Fruit fly (Drosophila melanogaster) whole organism, adult: Measurements from ENCODE around the gene CG8003.

Source experiments
- CG11617 ChIP-seq: fragments of 200-800 bp; sonication (Bioruptor generic); optimal IDR thresholded peaks from 2 replicates; lab custom pipeline; 2017; ENCODE audit warnings: mild to moderate bottlenecking, missing biosample characterization, missing genetic modification reagents, missing genetic modification characterization
- CG12768 ChIP-seq: fragments of 200-800 bp; sonication (Bioruptor generic); optimal IDR thresholded peaks from 2 replicates; lab custom pipeline; 2017; ENCODE audit warnings: missing biosample characterization, missing genetic modification characterization, mild to moderate bottlenecking, moderate library complexity, missing genetic modification reagents
- CG14711 ChIP-seq: fragments of 200-800 bp; sonication (Bioruptor generic); optimal IDR thresholded peaks from 2 replicates; lab custom pipeline; 2018; ENCODE audit warnings: missing biosample characterization, mild to moderate bottlenecking, missing genetic modification characterization, moderate library complexity
- CG1620 ChIP-seq: fragments of 200-800 bp; sonication (Bioruptor generic); optimal IDR thresholded peaks from 2 replicates; lab custom pipeline; 2016; ENCODE audit warnings: missing biosample characterization, missing genetic modification characterization
- CG33017 ChIP-seq: fragments of 200-800 bp; sonication (Bioruptor generic); optimal IDR thresholded peaks from 2 replicates; lab custom pipeline; 2018; ENCODE audit warnings: missing biosample characterization, mild to moderate bottlenecking, missing genetic modification characterization, moderate library complexity
- CG5204 ChIP-seq: fragments of 200-800 bp; sonication (Bioruptor generic); optimal IDR thresholded peaks from 2 replicates; lab custom pipeline; 2016; ENCODE audit warnings: missing biosample characterization, missing genetic modification characterization
- CG7045 ChIP-seq: fragments of 200-800 bp; sonication (Bioruptor generic); optimal IDR thresholded peaks from 2 replicates; lab custom pipeline; 2017; ENCODE audit warnings: missing biosample characterization, mild to moderate bottlenecking, missing genetic modification characterization
- CG7101 ChIP-seq: fragments of 200-800 bp; sonication (Bioruptor generic); optimal IDR thresholded peaks from 2 replicates; lab custom pipeline; 2018; ENCODE audit warnings: missing biosample characterization, mild to moderate bottlenecking, missing genetic modification characterization, moderate library complexity
- Clk ChIP-seq: fragments of 200-800 bp; sonication (Bioruptor generic); optimal IDR thresholded peaks from 2 replicates; lab custom pipeline; 2017; ENCODE audit warnings: missing biosample characterization, missing genetic modification characterization
- Crg-1 ChIP-seq: fragments of 200-800 bp; sonication (Bioruptor generic); optimal IDR thresholded peaks from 2 replicates; lab custom pipeline; 2016; ENCODE audit warnings: missing biosample characterization, missing genetic modification characterization
- Hr96 ChIP-seq: fragments of 200-800 bp; sonication (Bioruptor generic); optimal IDR thresholded peaks from 2 replicates; lab custom pipeline; 2016; ENCODE audit warnings: missing biosample characterization, missing genetic modification characterization
- Mnt ChIP-seq: fragments of 200-800 bp; sonication (Bioruptor generic); optimal IDR thresholded peaks from 2 replicates; lab custom pipeline; 2016; ENCODE audit warnings: missing biosample characterization, mild to moderate bottlenecking, missing genetic modification characterization
- bab1 ChIP-seq: fragments of 200-800 bp; sonication (Bioruptor generic); optimal IDR thresholded peaks from 3 replicates; lab custom pipeline; 2019; ENCODE audit warnings: missing biosample characterization, mild to moderate bottlenecking, missing genetic modification characterization, moderate library complexity
- cic ChIP-seq: fragments of 200-800 bp; sonication (Bioruptor generic); optimal IDR thresholded peaks from 2 replicates; lab custom pipeline; 2017; ENCODE audit warnings: missing biosample characterization, mild to moderate bottlenecking, missing genetic modification characterization, moderate library complexity
- cnc ChIP-seq, 2 experiments: fragments of >200 bp; optimal IDR thresholded peaks; 2 replicates each; lab custom pipeline; 2017
- kay ChIP-seq: fragments of 200-800 bp; sonication (Bioruptor generic); peaks from one replicate; lab custom pipeline; 2016; ENCODE audit warnings: missing biosample characterization, missing genetic modification characterization, borderline replicate concordance
- ovo ChIP-seq: fragments of 200-800 bp; sonication (Bioruptor generic); optimal IDR thresholded peaks from 2 replicates; lab custom pipeline; 2016; ENCODE audit warnings: missing biosample characterization, missing genetic modification characterization
- pad ChIP-seq: fragments of 200-800 bp; sonication (Bioruptor generic); optimal IDR thresholded peaks from 3 replicates; lab custom pipeline; 2017; ENCODE audit warnings: missing biosample characterization, missing genetic modification characterization, mild to moderate bottlenecking, moderate library complexity, missing genetic modification reagents
- tj ChIP-seq: fragments of 200-800 bp; sonication (Bioruptor generic); optimal IDR thresholded peaks from 3 replicates; lab custom pipeline; 2017; ENCODE audit warnings: missing biosample characterization, mild to moderate bottlenecking, missing genetic modification characterization, moderate library complexity
- toe ChIP-seq: fragments of 200-800 bp; sonication (Bioruptor generic); optimal IDR thresholded peaks from 2 replicates; lab custom pipeline; 2016; ENCODE audit warnings: missing biosample characterization, missing genetic modification characterization

The CG8003 gene

dm6 chr3L:10629969-10630368, 31.3 kb upstream of the CG8003 start, which contains the start of gene CG42536:
TSS of gene CG42536 (minus strand) at chr3L:10630069.
- no peak for TF ChIP-seq Clk (GFP tag; lab: Kevin White, UChicago)
- no peak for TF ChIP-seq Mnt (GFP tag; lab: Kevin White, UChicago)
- TF ChIP-seq kay: peak; percentile 16
- no peak for TF ChIP-seq toe (GFP tag; lab: Kevin White, UChicago)
- no peak for TF ChIP-seq CG33017

dm6 chr3L:10630885-10631359, 30.4 kb upstream of the CG8003 start, which contains the start of the genes CG42535, CG34001 and hay:
TSS of gene CG42535 (minus strand) at chr3L:10630935.
TSS of gene CG34001 (plus strand) at chr3L:10631079.
TSS of gene hay (plus strand) at chr3L:10631079.
- TF ChIP-seq CG33017 (no peak), CG7045 (GFP tag; lab: Kevin White, UChicago) (no peak), CG11617 (no peak), Crg-1 (GFP tag; lab: Kevin White, UChicago) (no peak), toe (GFP tag; lab: Kevin White, UChicago) (no peak), CG7101 (tag; lab: Kevin White, UChicago) (peak; percentile 11), kay (no peak), CG5204 (GFP tag; lab: Kevin White, UChicago) (no peak), pad (GFP tag; lab: Kevin White, UChicago) (peak; percentile 16), CG1620 (GFP tag; lab: Kevin White, UChicago) (no peak), Clk (GFP tag; lab: Kevin White, UChicago) (no peak), cic (GFP tag; lab: Kevin White, UChicago) (no peak), bab1 (GFP tag; lab: Kevin White, UChicago) (peak; percentile 24), CG14711 (peak; percentile 4), tj (no peak), Mnt (GFP tag; lab: Kevin White, UChicago) (no peak), Hr96 (peak; percentile 1)

DNA sequence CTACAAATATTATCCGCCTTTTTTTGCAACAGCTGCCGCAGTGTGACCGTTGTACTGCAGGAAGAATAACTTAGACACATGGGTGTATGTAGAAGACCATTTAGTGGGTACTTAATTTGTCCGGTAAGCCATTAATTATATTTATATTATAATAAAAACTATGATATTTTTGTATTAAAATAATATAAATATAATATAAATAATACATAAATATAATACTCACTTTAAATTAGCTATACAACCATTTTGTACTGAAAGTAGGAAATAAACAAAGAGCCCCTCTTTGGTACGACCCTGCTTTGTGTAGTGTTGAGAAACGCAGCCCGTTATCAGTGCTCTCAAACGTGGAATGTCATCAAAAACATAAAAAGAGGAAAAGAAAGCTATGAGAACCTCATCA, 23.5 kb upstream of the CG8003 start, which contains the start of gene Cnep1r2:
Gene Cnep1r2 (plus strand): TSS at position 328 of the 400 bp plus-strand sequence.
- TF ChIP-seq toe (GFP tag; lab: Kevin White, UChicago) (peak; percentile 89), CG14711 (peak; percentile 93), CG1620 (GFP tag; lab: Kevin White, UChicago) (peak; percentile 81), Clk (GFP tag; lab: Kevin White, UChicago) (peak; percentile 84), Mnt (GFP tag; lab: Kevin White, UChicago) (peak; percentile 77), CG12768 (GFP tag; lab: Kevin White, UChicago) (peak; percentile 95), kay (peak; percentile 39), tj (peak; percentile 80), CG11617 (peak; percentile 95), cnc (optimal IDR thresholded peaks at IDR 0.05; lab: Kevin White, UChicago) (no peak), Crg-1 (GFP tag; lab: Kevin White, UChicago) (peak; percentile 91), CG7045 (GFP tag; lab: Kevin White, UChicago) (peak; percentile 97), CG33017 (peak; percentile 97), cic (GFP tag; lab: Kevin White, UChicago) (peak; percentile 81), CG7101 (tag; lab: Kevin White, UChicago) (peak; percentile 98), Hr96 (no peak), ovo (peak; percentile 96), bab1 (GFP tag; lab: Kevin White, UChicago) (peak; percentile 91), pad (GFP tag; lab: Kevin White, UChicago) (peak; percentile 90), CG5204 (GFP tag; lab: Kevin White, UChicago) (no peak)

dm6 chr3L:10639440-10639839, 21.8 kb upstream of the CG8003 start, which contains the start of gene CG18628:
TSS of gene CG18628 (plus strand) at chr3L:10639740.
- TF ChIP-seq bab1 (GFP tag; lab: Kevin White, UChicago): no peak
- TF ChIP-seq CG5204 (GFP tag; lab: Kevin White, UChicago): no peak
- TF ChIP-seq kay: no peak
- TF ChIP-seq Hr96: no peak
- TF ChIP-seq CG7045 (GFP tag; lab: Kevin White, UChicago): no peak

DNA sequence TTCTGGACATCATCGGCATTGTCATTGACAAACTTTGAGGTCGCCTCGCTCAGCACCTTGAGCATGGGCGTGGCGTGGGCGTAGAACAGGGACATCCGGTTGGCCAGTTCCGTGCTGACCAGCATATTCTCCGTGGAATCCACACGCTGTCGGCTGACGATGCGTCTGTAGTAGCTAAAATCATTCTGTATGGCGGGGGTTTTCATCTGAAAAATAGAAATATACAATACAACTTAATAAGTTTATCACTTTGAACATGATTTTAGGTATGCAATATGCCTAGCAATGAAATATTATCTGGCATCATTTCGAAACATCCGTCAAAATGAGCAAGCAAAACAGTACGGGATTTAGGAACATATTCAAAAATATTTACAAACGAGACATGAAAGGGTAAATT, 19.7 kb upstream of the CG8003 start, which contains the start of gene CG14154:
Gene CG14154 (plus strand): TSS at position 301 of the 400 bp plus-strand sequence.
- TF ChIP-seq ovo: no peak
- no peak for TF ChIP-seq CG7045 (GFP tag; lab: Kevin White, UChicago)
- no peak for TF ChIP-seq CG11617
- TF ChIP-seq cic (GFP tag; lab: Kevin White, UChicago): no peak
- TF ChIP-seq kay: no peak
- no peak for TF ChIP-seq pad (GFP tag; lab: Kevin White, UChicago)
- no peak for TF ChIP-seq CG12768 (GFP tag; lab: Kevin White, UChicago)
- TF ChIP-seq Crg-1 (GFP tag; lab: Kevin White, UChicago): no peak
- TF ChIP-seq CG5204 (GFP tag; lab: Kevin White, UChicago): no peak
- no peak for TF ChIP-seq Clk (GFP tag; lab: Kevin White, UChicago)
- no peak for TF ChIP-seq toe (GFP tag; lab: Kevin White, UChicago)
- no peak for TF ChIP-seq bab1 (GFP tag; lab: Kevin White, UChicago)
- TF ChIP-seq cnc (optimal IDR thresholded peaks at IDR 0.05; lab: Kevin White, UChicago): no peak
- TF ChIP-seq CG33017: no peak
- no peak for TF ChIP-seq CG1620 (GFP tag; lab: Kevin White, UChicago)
- no peak for TF ChIP-seq CG7101 (tag; lab: Kevin White, UChicago)
- no peak for TF ChIP-seq Hr96
- TF ChIP-seq Mnt (GFP tag; lab: Kevin White, UChicago): no peak

dm6 chr3L:10643228-10643627, 18.0 kb upstream of the CG8003 start, which contains the start of gene CG14153:
TSS of gene CG14153 (plus strand) at chr3L:10643528.
- no peak for TF ChIP-seq kay
- no peak for TF ChIP-seq CG14711
- TF ChIP-seq toe (GFP tag; lab: Kevin White, UChicago): no peak
- no peak for TF ChIP-seq cnc (optimal IDR thresholded peaks at IDR 0.05; lab: Kevin White, UChicago)
- TF ChIP-seq tj: no peak
- TF ChIP-seq Clk (GFP tag; lab: Kevin White, UChicago): no peak
- no peak for TF ChIP-seq CG11617
- no peak for TF ChIP-seq CG7101 (tag; lab: Kevin White, UChicago)
- no peak for TF ChIP-seq Hr96
- no peak for TF ChIP-seq Crg-1 (GFP tag; lab: Kevin White, UChicago)
